Worm (Caenorhabditis elegans) whole organism, L4 larva: ENCODE results near the gene clh-5.

Source experiments
- F10B5.3 ChIP-seq: sonication (generic microtip); optimal IDR thresholded peaks from 2 replicates; lab custom pipeline; 2016; ENCODE audit warnings: mild to moderate bottlenecking, missing genetic modification characterization, missing compliant biosample characterization
- F26F4.8 ChIP-seq: fragments of 200-800 bp; sonication (Bioruptor generic); conservative IDR thresholded peaks from 2 replicates; pipeline ENCODE4 v1.3.6; 2022; ENCODE audit warnings: missing genetic modification characterization, missing compliant biosample characterization
- T20F7.1 ChIP-seq: fragments of 200-800 bp; sonication (Bioruptor generic); optimal IDR thresholded peaks from 2 replicates; lab custom pipeline; 2018; ENCODE audit warnings: mild to moderate bottlenecking, missing genetic modification characterization, missing compliant biosample characterization
- Y105C5A.15 ChIP-seq: fragments of 200-800 bp; sonication (Bioruptor generic); IDR thresholded peaks from 2 replicates; pipeline ENCODE4 v1.3.6; 2022; ENCODE audit warnings: missing genetic modification characterization, missing compliant biosample characterization
- Y75B8A.6 ChIP-seq: fragments of 200-800 bp; sonication (Bioruptor generic); IDR thresholded peaks from 2 replicates; pipeline ENCODE4 v1.3.6; 2022; ENCODE audit warnings: missing genetic modification reagents, missing genetic modification characterization, missing compliant biosample characterization
- ZK337.2 ChIP-seq: fragments of 200-800 bp; sonication (Bioruptor generic); IDR thresholded peaks from 2 replicates; pipeline ENCODE4 v1.3.6; 2022; ENCODE audit warnings: missing genetic modification reagents, missing genetic modification characterization, missing compliant biosample characterization
- aha-1 ChIP-seq: fragments of 150-350 bp; peaks from one replicate; lab custom pipeline; 2014; ENCODE audit warnings: missing biosample characterization, missing genetic modification characterization
- aly-2 ChIP-seq: sonication (generic microtip); optimal IDR thresholded peaks from 2 replicates; lab custom pipeline; 2018; ENCODE audit warnings: missing biosample characterization, missing genetic modification characterization
- ama-1 ChIP-seq: fragments of 150-350 bp; optimal IDR thresholded peaks from 2 replicates; lab custom pipeline; 2014; ENCODE audit warnings: inconsistent platforms, mixed read lengths
- ceh-20 ChIP-seq: fragments of 200-800 bp; sonication (Bioruptor generic); IDR thresholded peaks from 2 replicates; pipeline ENCODE4 v1.3.6; 2022; ENCODE audit warnings: missing genetic modification reagents, missing genetic modification characterization, missing compliant biosample characterization
- ceh-28 ChIP-seq: fragments of 150-350 bp; optimal IDR thresholded peaks from 2 replicates; lab custom pipeline; 2014; ENCODE audit warnings: missing biosample characterization, missing genetic modification reagents, missing genetic modification characterization
- ceh-32 ChIP-seq: sonication (generic microtip); optimal IDR thresholded peaks from 2 replicates; lab custom pipeline; 2016; ENCODE audit warnings: mild to moderate bottlenecking, missing genetic modification characterization, missing compliant biosample characterization; ENCODE audit not compliant: poor library complexity
- ceh-82 ChIP-seq: sonication (generic microtip); optimal IDR thresholded peaks from 2 replicates; lab custom pipeline; 2017; ENCODE audit warnings: missing biosample characterization, missing genetic modification characterization
- cey-2 ChIP-seq: sonication (generic microtip); optimal IDR thresholded peaks from 3 replicates; lab custom pipeline; 2017; ENCODE audit warnings: missing genetic modification characterization, mild to moderate bottlenecking, missing compliant biosample characterization, antibody characterized with exemption, borderline replicate concordance; ENCODE audit not compliant: insufficient read depth
- daf-16 ChIP-seq, 3 experiments: sonication (generic microtip); optimal IDR thresholded peaks; 2 replicates each; lab custom pipeline; 2016 to 2017; ENCODE audit warnings: missing genetic modification characterization in 3 of 3, missing genetic modification reagents in 3 of 3, mild to moderate bottlenecking in 2 of 3, missing compliant biosample characterization in 2 of 3, missing biosample characterization in 1 of 3, moderate library complexity in 1 of 3
- daf-19 ChIP-seq: fragments of 200-800 bp; sonication (Bioruptor generic); conservative IDR thresholded peaks from 2 replicates; pipeline ENCODE4 v1.3.6; 2022; ENCODE audit warnings: missing genetic modification characterization, missing compliant biosample characterization
- daf-8 ChIP-seq: fragments of 200-800 bp; sonication (Bioruptor generic); IDR thresholded peaks from 2 replicates; pipeline ENCODE4 v1.3.6; 2022; ENCODE audit warnings: missing genetic modification characterization, missing compliant biosample characterization
- dmd-9 ChIP-seq: fragments of 200-800 bp; sonication (Bioruptor generic); IDR thresholded peaks from 2 replicates; pipeline ENCODE4 v1.3.6; 2022; ENCODE audit warnings: missing genetic modification reagents, missing genetic modification characterization, missing compliant biosample characterization
- duxl-1 ChIP-seq: sonication (generic microtip); optimal IDR thresholded peaks from 2 replicates; lab custom pipeline; 2016; ENCODE audit warnings: mild to moderate bottlenecking, missing genetic modification characterization, moderate library complexity, missing compliant biosample characterization; ENCODE audit not compliant: poor library complexity
- dve-1 ChIP-seq: sonication (generic microtip); optimal IDR thresholded peaks from 2 replicates; lab custom pipeline; 2017; ENCODE audit warnings: antibody characterized with exemption, mild to moderate bottlenecking, missing genetic modification characterization, missing compliant biosample characterization; ENCODE audit not compliant: insufficient read depth
- fkh-10 ChIP-seq: fragments of 150-350 bp; optimal IDR thresholded peaks from 2 replicates; lab custom pipeline; 2014; ENCODE audit warnings: missing biosample characterization, missing genetic modification reagents, missing genetic modification characterization
- hif-1 ChIP-seq, 2 experiments: sonication (generic microtip); optimal IDR thresholded peaks; 2 replicates each; lab custom pipeline; 2016 to 2017; ENCODE audit warnings: missing compliant biosample characterization in 2 of 2, missing genetic modification characterization in 2 of 2, missing genetic modification reagents in 2 of 2, missing genotype in 2 of 2, mild to moderate bottlenecking in 1 of 2
- hlh-11 ChIP-seq: fragments of 200-800 bp; sonication (Bioruptor generic); optimal IDR thresholded peaks from 2 replicates; lab custom pipeline; 2018; ENCODE audit warnings: mild to moderate bottlenecking, missing genetic modification characterization, missing compliant biosample characterization
- hlh-30 ChIP-seq: sonication (generic microtip); optimal IDR thresholded peaks from 2 replicates; lab custom pipeline; 2017; ENCODE audit warnings: antibody characterized with exemption, mild to moderate bottlenecking, missing genetic modification characterization, missing compliant biosample characterization; ENCODE audit not compliant: insufficient read depth
- jun-1 ChIP-seq: fragments of 150-350 bp; optimal IDR thresholded peaks from 2 replicates; lab custom pipeline; 2014; ENCODE audit warnings: missing biosample characterization, missing genetic modification reagents, missing genetic modification characterization
- lin-13 ChIP-seq: fragments of 150-350 bp; optimal IDR thresholded peaks from 2 replicates; lab custom pipeline; 2014; ENCODE audit warnings: missing biosample characterization, missing genetic modification reagents, missing genetic modification characterization
- lin-29 ChIP-seq: fragments of 200-800 bp; sonication (Bioruptor generic); IDR thresholded peaks from 2 replicates; pipeline ENCODE4 v1.3.6; 2022; ENCODE audit warnings: missing genetic modification reagents, missing genetic modification characterization, missing compliant biosample characterization
- lin-38 ChIP-seq: fragments of 200-800 bp; sonication (Bioruptor generic); IDR thresholded peaks from 2 replicates; pipeline ENCODE4 v1.3.6; 2022; ENCODE audit warnings: missing genetic modification reagents, missing genetic modification characterization, missing compliant biosample characterization
- lsy-2 ChIP-seq, 2 experiments: fragments of 150-350 bp in 1 of 2; sonication (generic microtip) in 1 of 2; optimal IDR thresholded peaks; 2 replicates each; lab custom pipeline; 2014 to 2017; ENCODE audit warnings: missing biosample characterization in 2 of 2, missing genetic modification characterization in 2 of 2
- madf-5 ChIP-seq, 2 experiments: fragments of 200-800 bp; sonication (Bioruptor generic); IDR thresholded peaks; 2 replicates each; pipeline ENCODE4 v1.3.6; 2022; ENCODE audit warnings: missing compliant biosample characterization in 2 of 2, missing genetic modification characterization in 2 of 2
- mep-1 ChIP-seq: fragments of 150-350 bp; sonication (generic microtip); optimal IDR thresholded peaks from 3 replicates; lab custom pipeline; 2014; ENCODE audit warnings: missing biosample characterization, missing genetic modification characterization
- mxl-2 ChIP-seq: fragments of 200-800 bp; sonication (Bioruptor generic); conservative IDR thresholded peaks from 2 replicates; pipeline ENCODE4 v1.3.6; 2022; ENCODE audit warnings: missing genetic modification reagents, missing genetic modification characterization, missing compliant biosample characterization
- mxl-3 ChIP-seq: fragments of 200-800 bp; sonication (Bioruptor generic); optimal IDR thresholded peaks from 2 replicates; lab custom pipeline; 2018; ENCODE audit warnings: mild to moderate bottlenecking, missing genetic modification characterization, missing compliant biosample characterization
- nhr-11 ChIP-seq: fragments of 150-350 bp; optimal IDR thresholded peaks from 2 replicates; lab custom pipeline; 2014; ENCODE audit warnings: missing biosample characterization, missing genetic modification characterization
- nhr-28 ChIP-seq: fragments of 150-350 bp; optimal IDR thresholded peaks from 2 replicates; lab custom pipeline; 2014; ENCODE audit warnings: missing biosample characterization, missing genetic modification characterization
- nhr-42 ChIP-seq: fragments of 200-800 bp; sonication (Bioruptor generic); IDR thresholded peaks from 2 replicates; pipeline ENCODE4 v1.3.6; 2022; ENCODE audit warnings: missing genetic modification characterization, missing compliant biosample characterization
- nhr-48 ChIP-seq: sonication (generic microtip); optimal IDR thresholded peaks from 2 replicates; lab custom pipeline; 2016; ENCODE audit warnings: mild to moderate bottlenecking, missing genetic modification characterization, missing compliant biosample characterization
- php-3 ChIP-seq: fragments of 200-800 bp; sonication (Bioruptor generic); IDR thresholded peaks from 2 replicates; pipeline ENCODE4 v1.3.6; 2022; ENCODE audit warnings: missing genetic modification reagents, missing genetic modification characterization, missing compliant biosample characterization
- pqm-1 ChIP-seq: sonication (generic microtip); optimal IDR thresholded peaks from 2 replicates; lab custom pipeline; 2017; ENCODE audit warnings: missing biosample characterization, missing genetic modification characterization
- saeg-2 ChIP-seq: fragments of 200-800 bp; sonication (Bioruptor generic); IDR thresholded peaks from 2 replicates; pipeline ENCODE4 v1.3.6; 2022; ENCODE audit warnings: missing genetic modification reagents, missing genetic modification characterization, missing compliant biosample characterization
- snpc-1.2 ChIP-seq: fragments of 200-800 bp; sonication (Bioruptor generic); IDR thresholded peaks from 2 replicates; pipeline ENCODE4 v1.3.6; 2022; ENCODE audit warnings: missing genetic modification reagents, missing genetic modification characterization, missing compliant biosample characterization
- tra-1 ChIP-seq: fragments of 200-800 bp; sonication (Bioruptor generic); IDR thresholded peaks from 2 replicates; pipeline ENCODE4 v1.3.6; 2022; ENCODE audit warnings: missing genetic modification reagents, missing genetic modification characterization, missing compliant biosample characterization
- unc-62 ChIP-seq, 3 experiments: fragments of 150-350 bp in 1 of 3; sonication (generic microtip); optimal IDR thresholded peaks in 2 of 3; peaks in 1 of 3; 1 replicate in 1 of 3; 2 replicates in 2 of 3; lab custom pipeline; 2014 to 2017; ENCODE audit warnings: missing biosample characterization in 3 of 3, missing genetic modification characterization in 3 of 3, missing genetic modification reagents in 3 of 3, missing genotype in 1 of 3
- zag-1 ChIP-seq: fragments of 150-350 bp; optimal IDR thresholded peaks from 2 replicates; lab custom pipeline; 2014; ENCODE audit warnings: missing biosample characterization, missing genetic modification characterization
- zfp-2 ChIP-seq: sonication (generic microtip); optimal IDR thresholded peaks from 2 replicates; lab custom pipeline; 2016; ENCODE audit warnings: mild to moderate bottlenecking, missing genetic modification characterization, missing compliant biosample characterization

clh-5 gene

DNA sequence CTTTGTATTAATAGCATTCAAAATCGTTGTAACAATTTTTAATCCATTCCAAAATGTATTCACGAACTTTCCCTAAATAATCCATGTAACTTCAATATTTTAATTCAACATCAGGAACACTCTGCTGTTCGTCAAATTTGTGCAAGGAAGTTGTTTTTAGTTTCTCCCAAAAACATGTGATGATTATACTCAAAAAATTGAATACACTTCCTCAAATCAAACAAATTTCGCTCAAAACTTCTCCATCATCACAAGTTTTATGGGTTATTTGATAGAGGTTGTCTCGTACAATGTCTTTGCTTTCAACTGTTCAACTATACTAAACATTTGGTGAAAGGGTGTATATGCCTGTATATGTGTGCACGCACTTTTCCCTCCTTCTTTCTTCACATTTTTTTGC is 26.6 kb upstream of the clh-5 start:
- TF ChIP-seq daf-16 (GFP tag; optimal IDR thresholded peaks at IDR 0.05; lab: Kevin White, UChicago) (no peak), daf-16 (tag; optimal IDR thresholded peaks at IDR 0.05; lab: Kevin White, UChicago) (peak; percentile 32), mep-1 (tag; lab: Kevin White, UChicago) (no peak), T20F7.1 (GFP tag; lab: Kevin White, UChicago) (no peak), ZK337.2 (GFP tag; lab: Robert Waterston, UW) (no peak), duxl-1 (tag; lab: Kevin White, UChicago) (no peak), aha-1 (peak; percentile 72), nhr-11 (no peak), hlh-11 (tag; lab: Kevin White, UChicago) (no peak), ama-1 (lab: Kevin White, UChicago) (no peak), daf-19 (GFP tag; lab: Robert Waterston, UW) (no peak), ceh-20 (no peak), mxl-2 (GFP tag; lab: Robert Waterston, UW) (no peak), hlh-30 (peak; percentile 6), dmd-9 (no peak), dve-1 (tag; lab: Kevin White, UChicago) (peak; percentile 57), saeg-2 (GFP tag; lab: Robert Waterston, UW) (no peak), nhr-28 (tag; lab: Kevin White, UChicago) (peak; percentile 29), zag-1 (tag; lab: Kevin White, UChicago) (no peak), mxl-3 (GFP tag; lab: Kevin White, UChicago) (no peak), F26F4.8 (GFP tag; lab: Robert Waterston, UW) (no peak), madf-5 (GFP tag; IDR thresholded peaks at IDR 0.05; lab: Robert Waterston, UW) (no peak), lin-38 (no peak), Y75B8A.6 (GFP tag; lab: Robert Waterston, UW) (no peak), nhr-42 (GFP tag; lab: Robert Waterston, UW) (no peak), tra-1 (GFP tag; lab: Robert Waterston, UW) (no peak), snpc-1.2 (GFP tag; lab: Robert Waterston, UW) (no peak), zfp-2 (no peak), fkh-10 (no peak), lin-13 (GFP tag; lab: Kevin White, UChicago) (no peak), pqm-1 (peak; percentile 44), cey-2 (tag; lab: Kevin White, UChicago) (no peak), unc-62 (GFP tag; optimal IDR thresholded peaks at IDR 0.05 in 1 of 2; lab: Kevin White, UChicago) (no peak), unc-62 (tag; optimal IDR thresholded peaks at IDR 0.05; lab: Kevin White, UChicago) (no peak), F10B5.3 (tag; lab: Kevin White, UChicago) (no peak), aly-2 (tag; lab: Kevin White, UChicago) (no peak), hif-1 (tag; optimal IDR thresholded peaks at IDR 0.05; lab: Kevin White, UChicago) (no peak), php-3 (GFP tag; lab: Robert Waterston, UW) (0 out of 2 replicates have a peak, but pooled peaks have one; percentile 16), Y105C5A.15 (no peak), ceh-32 (no peak), lin-29 (GFP tag; lab: Robert Waterston, UW) (no peak), ceh-28 (tag; lab: Kevin White, UChicago) (no peak), lsy-2 (tag; optimal IDR thresholded peaks at IDR 0.05; lab: Kevin White, UChicago) (no peak), jun-1 (no peak), ceh-82 (no peak), daf-8 (GFP tag; lab: Robert Waterston, UW) (no peak), nhr-48 (tag; lab: Kevin White, UChicago) (no peak)
- TF ChIP-seq, all 104 proteins: peak for 7
